Fruit fly (Drosophila melanogaster) whole organism, embryonic: ENCODE data around the gene Alh.

Experiments
- BtbVII ChIP-seq: fragments of 200-800 bp; sonication (Bioruptor generic); optimal IDR thresholded peaks from 3 replicates; lab custom pipeline; 2017; ENCODE audit warnings: missing biosample characterization, mild to moderate bottlenecking, missing genetic modification characterization
- CG10654 ChIP-seq: fragments of 200-800 bp; sonication (Bioruptor generic); optimal IDR thresholded peaks from 2 replicates; lab custom pipeline; 2016; ENCODE audit warnings: missing biosample characterization, missing genetic modification characterization
- CG11085 ChIP-seq: fragments of 200-800 bp; sonication (Bioruptor generic); IDR thresholded peaks from 2 replicates; pipeline ENCODE4 v1.3.6; 2022; ENCODE audit warnings: missing biosample characterization, missing genetic modification characterization
- CG12071 ChIP-seq: fragments of 200-800 bp; sonication (Bioruptor generic); optimal IDR thresholded peaks from 3 replicates; lab custom pipeline; 2018; ENCODE audit warnings: missing biosample characterization, mild to moderate bottlenecking, missing genetic modification characterization
- CG13624 ChIP-seq: fragments of 200-800 bp; sonication (Bioruptor generic); optimal IDR thresholded peaks from 2 replicates; lab custom pipeline; 2016; ENCODE audit warnings: missing biosample characterization, missing genetic modification characterization
- CG14014 ChIP-seq: fragments of 200-800 bp; sonication (Bioruptor generic); IDR thresholded peaks from 2 replicates; pipeline ENCODE4 v1.3.6; 2022; ENCODE audit warnings: missing biosample characterization, missing genetic modification characterization
- CG14965 ChIP-seq: fragments of 200-800 bp; sonication (Bioruptor generic); optimal IDR thresholded peaks from 2 replicates; lab custom pipeline; 2016; ENCODE audit warnings: missing biosample characterization, missing genetic modification characterization, borderline replicate concordance
- CG15601 ChIP-seq: fragments of 200-800 bp; sonication (Bioruptor generic); optimal IDR thresholded peaks from 3 replicates; lab custom pipeline; 2019; ENCODE audit warnings: missing biosample characterization, mild to moderate bottlenecking, missing genetic modification characterization, moderate library complexity
- CG1602 ChIP-seq: fragments of 200-800 bp; sonication (Bioruptor generic); optimal IDR thresholded peaks from 3 replicates; lab custom pipeline; 2016; ENCODE audit warnings: missing biosample characterization, missing genetic modification characterization
- CG1603 ChIP-seq: fragments of 200-800 bp; sonication (Bioruptor generic); optimal IDR thresholded peaks from 2 replicates; lab custom pipeline; 2019; ENCODE audit warnings: missing biosample characterization, mild to moderate bottlenecking, missing genetic modification characterization, moderate library complexity
- CG16815 ChIP-seq: fragments of 200-800 bp; sonication (Bioruptor generic); optimal IDR thresholded peaks from 3 replicates; lab custom pipeline; 2017; ENCODE audit warnings: missing biosample characterization, mild to moderate bottlenecking, missing genetic modification characterization
- CG17385 ChIP-seq: fragments of 200-800 bp; sonication (Bioruptor generic); optimal IDR thresholded peaks from 3 replicates; lab custom pipeline; 2018; ENCODE audit warnings: missing biosample characterization, mild to moderate bottlenecking, missing genetic modification characterization
- CG1832 ChIP-seq: fragments of 200-800 bp; sonication (Bioruptor generic); optimal IDR thresholded peaks from 2 replicates; lab custom pipeline; 2017; ENCODE audit warnings: missing biosample characterization, mild to moderate bottlenecking, missing genetic modification characterization, inconsistent platforms
- CG2889 ChIP-seq: fragments of 200-800 bp; sonication (Bioruptor generic); IDR thresholded peaks from 3 replicates; pipeline ENCODE4 v1.3.6; 2022; ENCODE audit warnings: missing biosample characterization, missing genetic modification characterization
- CG3163 ChIP-seq: fragments of 200-800 bp; sonication (Bioruptor generic); optimal IDR thresholded peaks from 3 replicates; lab custom pipeline; 2016; ENCODE audit warnings: missing biosample characterization, missing genetic modification characterization
- CG32532 ChIP-seq: fragments of 200-800 bp; sonication (Bioruptor generic); IDR thresholded peaks from 2 replicates; pipeline ENCODE4 v1.3.6; 2022; ENCODE audit warnings: missing biosample characterization, missing genetic modification characterization
- CG3847 ChIP-seq: fragments of 200-800 bp; sonication (Bioruptor generic); IDR thresholded peaks from 2 replicates; pipeline ENCODE4 v1.3.6; 2022; ENCODE audit warnings: missing biosample characterization, missing genetic modification characterization
- CG4424 ChIP-seq: fragments of 200-800 bp; sonication (Bioruptor generic); optimal IDR thresholded peaks from 3 replicates; lab custom pipeline; 2016; ENCODE audit warnings: missing biosample characterization, missing genetic modification characterization
- CG8089 ChIP-seq: fragments of 200-800 bp; sonication (Bioruptor generic); optimal IDR thresholded peaks from 3 replicates; lab custom pipeline; 2016; ENCODE audit warnings: missing biosample characterization, missing genetic modification characterization
- CG8290 ChIP-seq, 3 experiments: fragments of 200-800 bp; sonication (Bioruptor generic); optimal IDR thresholded peaks; 2 replicates each; lab custom pipeline; 2016 to 2019; ENCODE audit warnings: missing biosample characterization in 3 of 3, missing genetic modification characterization in 3 of 3, mild to moderate bottlenecking in 2 of 3, moderate library complexity in 1 of 3
- CG8359 ChIP-seq: fragments of 200-800 bp; sonication (Bioruptor generic); optimal IDR thresholded peaks from 2 replicates; lab custom pipeline; 2017; ENCODE audit warnings: missing biosample characterization, mild to moderate bottlenecking, missing genetic modification characterization, borderline replicate concordance
- CG8388 ChIP-seq: fragments of 200-800 bp; sonication (Bioruptor generic); optimal IDR thresholded peaks from 2 replicates; lab custom pipeline; 2019; ENCODE audit warnings: missing biosample characterization, mild to moderate bottlenecking, missing genetic modification characterization, moderate library complexity
- CG9876 ChIP-seq: fragments of 200-800 bp; sonication (Bioruptor generic); optimal IDR thresholded peaks from 2 replicates; lab custom pipeline; 2016; ENCODE audit warnings: missing biosample characterization, missing genetic modification characterization
- Camta ChIP-seq: fragments of 200-800 bp; sonication (Bioruptor generic); optimal IDR thresholded peaks from 2 replicates; lab custom pipeline; 2016; ENCODE audit warnings: missing biosample characterization, missing genetic modification characterization
- Ets65A ChIP-seq: fragments of 200-800 bp; sonication (Bioruptor generic); peaks from one replicate; lab custom pipeline; 2016; ENCODE audit warnings: missing biosample characterization, missing genetic modification characterization
- Fer2 ChIP-seq: fragments of 200-800 bp; sonication (Bioruptor generic); optimal IDR thresholded peaks from 2 replicates; lab custom pipeline; 2018; ENCODE audit warnings: missing biosample characterization, mild to moderate bottlenecking, missing genetic modification characterization, moderate library complexity
- Hey ChIP-seq: fragments of 200-800 bp; sonication (Bioruptor generic); optimal IDR thresholded peaks from 3 replicates; lab custom pipeline; 2018; ENCODE audit warnings: missing biosample characterization, mild to moderate bottlenecking, missing genetic modification characterization
- Jarid2 ChIP-seq: fragments of 200-800 bp; sonication (Bioruptor generic); optimal IDR thresholded peaks from 3 replicates; lab custom pipeline; 2017; ENCODE audit warnings: mild to moderate bottlenecking, missing biosample characterization, missing genetic modification reagents, missing genetic modification characterization
- Mad ChIP-seq: fragments of 200-800 bp; sonication (Bioruptor generic); optimal IDR thresholded peaks from 2 replicates; lab custom pipeline; 2016; ENCODE audit warnings: missing biosample characterization, missing genetic modification characterization
- Med ChIP-seq: fragments of 200-800 bp; sonication (Bioruptor generic); peaks from one replicate; lab custom pipeline; 2016; ENCODE audit warnings: missing biosample characterization, missing genetic modification characterization, mild to moderate bottlenecking, inconsistent platforms, moderate library complexity
- Oli ChIP-seq: fragments of 200-800 bp; sonication (Bioruptor generic); optimal IDR thresholded peaks from 2 replicates; lab custom pipeline; 2018; ENCODE audit warnings: missing biosample characterization, mild to moderate bottlenecking, missing genetic modification characterization, moderate library complexity
- Optix ChIP-seq: fragments of 200-800 bp; sonication (Bioruptor generic); IDR thresholded peaks from 3 replicates; pipeline ENCODE4 v1.3.6; 2022; ENCODE audit warnings: missing biosample characterization, missing genetic modification characterization
- PHDP ChIP-seq: fragments of 200-800 bp; sonication (Bioruptor generic); optimal IDR thresholded peaks from 3 replicates; lab custom pipeline; 2018; ENCODE audit warnings: missing biosample characterization, mild to moderate bottlenecking, missing genetic modification characterization, moderate library complexity
- Pdp1 ChIP-seq, 2 experiments: fragments of 200-800 bp; sonication (Bioruptor generic); optimal IDR thresholded peaks; 3 replicates each; lab custom pipeline; 2016; ENCODE audit warnings: missing biosample characterization in 2 of 2, missing genetic modification characterization in 2 of 2, mild to moderate bottlenecking in 1 of 2, moderate library complexity in 1 of 2
- Tbp ChIP-seq: fragments of >200 bp; optimal IDR thresholded peaks from 2 replicates; lab custom pipeline; 2018; ENCODE audit warnings: missing biosample characterization, missing genetic modification characterization
- al ChIP-seq: fragments of 200-800 bp; sonication (Bioruptor generic); IDR thresholded peaks from 2 replicates; pipeline ENCODE4 v1.3.6; 2022; ENCODE audit warnings: missing biosample characterization, missing genetic modification characterization
- bbx ChIP-seq: fragments of 200-800 bp; sonication (Bioruptor generic); IDR thresholded peaks from 2 replicates; pipeline ENCODE4 v1.3.6; 2022; ENCODE audit warnings: missing biosample characterization, missing genetic modification characterization; ENCODE audit not compliant: partially characterized antibody
- br ChIP-seq: fragments of >200 bp; optimal IDR thresholded peaks from 2 replicates; lab custom pipeline; 2017
- bsh ChIP-seq, 2 experiments: fragments of 200-800 bp; sonication (Bioruptor generic); optimal IDR thresholded peaks; 2 replicates each; lab custom pipeline; 2017 to 2018; ENCODE audit warnings: mild to moderate bottlenecking in 2 of 2, missing biosample characterization in 2 of 2, missing genetic modification characterization in 2 of 2, moderate library complexity in 1 of 2
- dm ChIP-seq: fragments of 200-800 bp; sonication (Bioruptor generic); optimal IDR thresholded peaks from 3 replicates; lab custom pipeline; 2016; ENCODE audit warnings: missing biosample characterization, missing genetic modification characterization
- dmrt11E ChIP-seq: fragments of 200-800 bp; sonication (Bioruptor generic); optimal IDR thresholded peaks from 3 replicates; lab custom pipeline; 2018; ENCODE audit warnings: missing biosample characterization, mild to moderate bottlenecking, missing genetic modification characterization, moderate library complexity
- fru ChIP-seq: fragments of >200 bp; optimal IDR thresholded peaks from 2 replicates; lab custom pipeline; 2017
- gt ChIP-seq: fragments of 200-800 bp; sonication (Bioruptor generic); IDR thresholded peaks from 2 replicates; pipeline ENCODE4 v1.3.6; 2022; ENCODE audit warnings: missing biosample characterization, missing genetic modification characterization
- h ChIP-seq: fragments of >200 bp; optimal IDR thresholded peaks from 2 replicates; lab custom pipeline; 2017
- lab ChIP-seq: fragments of 200-800 bp; sonication (Bioruptor generic); optimal IDR thresholded peaks from 3 replicates; lab custom pipeline; 2017; ENCODE audit warnings: missing biosample characterization, missing genetic modification characterization, mild to moderate bottlenecking, moderate library complexity, missing genetic modification reagents
- mam ChIP-seq: fragments of 200-800 bp; sonication (Bioruptor generic); optimal IDR thresholded peaks from 3 replicates; lab custom pipeline; 2016; ENCODE audit warnings: missing biosample characterization, missing genetic modification characterization
- nom ChIP-seq: fragments of 200-800 bp; sonication (Bioruptor generic); optimal IDR thresholded peaks from 2 replicates; lab custom pipeline; 2017; ENCODE audit warnings: missing biosample characterization, missing genetic modification characterization, mild to moderate bottlenecking, moderate library complexity, missing genetic modification reagents
- peb ChIP-seq: fragments of 200-800 bp; sonication (Bioruptor generic); IDR thresholded peaks from 2 replicates; pipeline ENCODE4 v1.3.6; 2022; ENCODE audit warnings: missing biosample characterization, missing genetic modification characterization
- ro ChIP-seq: fragments of 200-800 bp; sonication (Bioruptor generic); IDR thresholded peaks from 2 replicates; pipeline ENCODE4 v1.3.6; 2022; ENCODE audit warnings: missing biosample characterization, missing genetic modification characterization
- sd ChIP-seq: fragments of 200-800 bp; sonication (Bioruptor generic); optimal IDR thresholded peaks from 3 replicates; lab custom pipeline; 2018; ENCODE audit warnings: missing biosample characterization, mild to moderate bottlenecking, missing genetic modification characterization, moderate library complexity
- sens-2 ChIP-seq: fragments of 200-800 bp; sonication (Bioruptor generic); IDR thresholded peaks from 2 replicates; pipeline ENCODE4 v1.3.6; 2022; ENCODE audit warnings: missing biosample characterization, missing genetic modification characterization
- ttk ChIP-seq: fragments of 200-800 bp; sonication (Bioruptor generic); IDR thresholded peaks from 2 replicates; pipeline ENCODE4 v2.1.2; 2022; ENCODE audit warnings: missing biosample characterization, missing genetic modification characterization
- vfl ChIP-seq: fragments of 200-800 bp; sonication (Bioruptor generic); optimal IDR thresholded peaks from 2 replicates; lab custom pipeline; 2016; ENCODE audit warnings: missing biosample characterization, missing genetic modification characterization

Alh gene

DNA sequence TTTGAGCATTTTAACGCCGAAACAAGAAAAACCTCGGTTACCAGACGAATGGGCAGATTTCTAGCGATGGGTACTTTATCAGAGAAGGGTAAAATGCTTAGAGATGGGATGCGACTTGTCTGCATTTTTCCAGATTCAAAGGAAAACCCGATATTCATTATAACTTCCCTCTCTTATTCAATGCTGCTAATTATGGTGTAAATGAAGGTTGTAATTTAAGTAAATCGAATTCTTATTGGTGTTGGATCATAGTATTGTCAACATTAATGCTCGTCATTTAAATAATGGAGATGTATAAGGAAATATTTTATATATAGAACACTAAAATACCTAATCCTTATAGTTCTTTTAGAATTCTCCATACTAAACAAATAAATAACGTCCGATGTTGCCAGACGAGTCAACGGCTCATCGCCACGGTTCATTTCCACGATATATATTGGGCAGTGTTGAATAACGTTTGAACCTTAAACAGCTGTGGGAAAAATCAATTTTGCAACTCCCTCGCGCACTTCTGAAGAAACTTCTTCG, at the start of gene Alh, which contains the start of gene CG10098 (continued):
- no peak for TF ChIP-seq Jarid2 (GFP tag; lab: Kevin White, UChicago)
- TF ChIP-seq lab, result peak; percentile 79
- TF ChIP-seq sens-2, result peak; percentile 59; the same call in 1 of the 2 replicates
- TF ChIP-seq bbx (GFP tag; lab: Robert Waterston, UW), result peak; percentile 68
- TF ChIP-seq br (lab: Kevin White, UChicago), result no peak
- no peak for TF ChIP-seq CG1832 (GFP tag; lab: Kevin White, UChicago)
- TF ChIP-seq CG10654, result peak; percentile 82
- peak; percentile 68; the same call in 1 of the 3 replicates for TF ChIP-seq CG2889 (GFP tag; lab: Robert Waterston, UW)
- TF ChIP-seq CG8388 (GFP tag; lab: Kevin White, UChicago), result peak; percentile 62
- peak; percentile 95 for TF ChIP-seq mam (GFP tag; lab: Kevin White, UChicago)
- TF ChIP-seq BtbVII, result no peak
- no peak for TF ChIP-seq sd (tag; lab: Kevin White, UChicago)
- peak; percentile 82 for TF ChIP-seq CG13624 (GFP tag; lab: Kevin White, UChicago)
- peak; percentile 56; the same call in 1 of the 2 replicates for TF ChIP-seq gt (GFP tag; lab: Robert Waterston, UW)
- TF ChIP-seq fru (lab: Kevin White, UChicago), result no peak
- peak; percentile 80 for TF ChIP-seq al (GFP tag; lab: Robert Waterston, UW)
- TF ChIP-seq CG4424 (GFP tag; lab: Kevin White, UChicago), result peak; percentile 90
- TF ChIP-seq CG3847 (GFP tag; lab: Robert Waterston, UW), result peak; percentile 82
- peak; percentile 75 for TF ChIP-seq dm (GFP tag; lab: Kevin White, UChicago)
- peak; percentile 73 for TF ChIP-seq CG15601 (tag; lab: Kevin White, UChicago)
- TF ChIP-seq CG9876 (GFP tag; lab: Kevin White, UChicago), result peak; percentile 87
- TF ChIP-seq CG17385, result peak; percentile 70
- TF ChIP-seq vfl, result peak; percentile 87
- TF ChIP-seq Optix, result peak; percentile 23; the same call in 1 of the 3 replicates
- TF ChIP-seq Tbp, result no peak
- TF ChIP-seq CG8359, result no peak
- peak; percentile 84 for TF ChIP-seq CG16815 (GFP tag; lab: Kevin White, UChicago)
- peak; percentile 86 for TF ChIP-seq CG32532 (GFP tag; lab: Robert Waterston, UW)
- peak; percentile 90 for TF ChIP-seq CG1602 (GFP tag; lab: Kevin White, UChicago)
- no peak for TF ChIP-seq nom (GFP tag; lab: Kevin White, UChicago)
- TF ChIP-seq CG11085 (GFP tag; lab: Robert Waterston, UW), result peak; percentile 66; the same call in 1 of the 2 replicates
- 0 out of 2 replicates have a peak, but pooled peaks have one; percentile 52 for TF ChIP-seq peb (GFP tag; lab: Robert Waterston, UW)
- peak; percentile 41 for TF ChIP-seq CG3163 (GFP tag; lab: Kevin White, UChicago)
- TF ChIP-seq CG14014 (GFP tag; lab: Robert Waterston, UW), result peak; percentile 83
- TF ChIP-seq Oli, result peak; percentile 68
- peak; percentile 96 for TF ChIP-seq Med (GFP tag; lab: Kevin White, UChicago)
- TF ChIP-seq CG12071, result no peak
- peak; percentile 55 for TF ChIP-seq CG1603

DNA sequence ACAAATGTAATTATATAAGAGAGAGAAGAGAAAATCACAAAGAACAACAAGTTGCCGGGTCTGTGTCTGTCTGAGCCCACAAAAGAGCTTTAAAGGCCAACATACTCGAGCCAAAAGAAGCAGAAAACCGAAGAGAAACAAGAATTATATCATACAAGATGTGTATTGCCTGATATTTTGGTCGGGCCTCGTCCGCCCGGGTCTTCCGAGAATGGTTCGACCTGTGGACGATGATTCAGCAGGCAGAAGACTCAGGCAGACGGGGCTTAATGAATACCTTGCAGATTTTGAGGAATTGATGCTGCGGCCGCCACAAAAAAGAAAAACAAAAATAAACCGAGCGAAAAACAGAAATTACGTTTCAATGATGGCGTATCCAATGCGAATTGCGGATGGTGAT, 49.0 kb upstream of the Alh start:
- TF ChIP-seq Camta (GFP tag; lab: Kevin White, UChicago) (no peak), Ets65A (peak; percentile 62), bsh (GFP tag; optimal IDR thresholded peaks at IDR 0.05; lab: Kevin White, UChicago) (no peak), Hey (tag; lab: Kevin White, UChicago) (no peak), Mad (no peak), CG8290 (GFP tag; optimal IDR thresholded peaks at IDR 0.05; lab: Kevin White, UChicago) (no peak), CG8290 (tag; optimal IDR thresholded peaks at IDR 0.05; lab: Kevin White, UChicago) (no peak), ttk (GFP tag; lab: Robert Waterston, UW) (no peak), CG14965 (GFP tag; lab: Kevin White, UChicago) (no peak), ro (GFP tag; lab: Robert Waterston, UW) (no peak), PHDP (tag; lab: Kevin White, UChicago) (no peak), Fer2 (tag; lab: Kevin White, UChicago) (no peak), dmrt11E (tag; lab: Kevin White, UChicago) (no peak), h (lab: Kevin White, UChicago) (no peak), CG8089 (GFP tag; lab: Kevin White, UChicago) (no peak), Pdp1 (GFP tag; optimal IDR thresholded peaks at IDR 0.05; lab: Kevin White, UChicago) (peak in 1 of 2 experiments; percentile 58)
